Fruit fly (Drosophila melanogaster) whole organism, wandering third instar larva: ENCODE measurements around the gene Serinc.
A peak's percentile ranks its signal among the peaks of the same experiment; 100 is the strongest.

ENCODE experiments used
- Abd-B ChIP-seq: fragments of >200 bp; optimal IDR thresholded peaks from 2 replicates; lab custom pipeline; 2017; ENCODE audit warnings: missing biosample characterization, missing genetic modification characterization
- CG32264 ChIP-seq: fragments of 200-800 bp; sonication (Bioruptor generic); optimal IDR thresholded peaks from 2 replicates; lab custom pipeline; 2016; ENCODE audit warnings: missing biosample characterization, missing genetic modification characterization
- CrebA ChIP-seq: fragments of 200-800 bp; sonication (Bioruptor generic); optimal IDR thresholded peaks from 2 replicates; lab custom pipeline; 2016; ENCODE audit warnings: missing biosample characterization, mild to moderate bottlenecking, missing genetic modification characterization, borderline replicate concordance
- Dfd ChIP-seq: fragments of >200 bp; optimal IDR thresholded peaks from 2 replicates; lab custom pipeline; 2017; ENCODE audit warnings: missing biosample characterization, missing genetic modification characterization
- Dif ChIP-seq: fragments of 200-275, 200-300 bp; sonication (Bioruptor generic); optimal IDR thresholded peaks from 2 replicates; lab custom pipeline; 2018; ENCODE audit warnings: missing biosample characterization, missing genetic modification characterization; ENCODE audit not compliant: partially characterized antibody
- GATAd ChIP-seq: sonication (Bioruptor generic); optimal IDR thresholded peaks from 2 replicates; lab custom pipeline; 2016; ENCODE audit warnings: missing biosample characterization, missing genetic modification characterization
- HLH106 ChIP-seq: fragments of 200-800 bp; optimal IDR thresholded peaks from 3 replicates; lab custom pipeline; 2019; ENCODE audit warnings: missing biosample characterization, mild to moderate bottlenecking, missing genetic modification characterization, moderate library complexity
- Hnf4 ChIP-seq: fragments of 200-800 bp; sonication (Bioruptor generic); optimal IDR thresholded peaks from 2 replicates; lab custom pipeline; 2016; ENCODE audit warnings: missing biosample characterization, mild to moderate bottlenecking, missing genetic modification characterization
- Hr83 ChIP-seq: fragments of 200-300 bp; sonication (Bioruptor generic); optimal IDR thresholded peaks from 2 replicates; lab custom pipeline; 2016; ENCODE audit warnings: missing biosample characterization, mild to moderate bottlenecking, missing genetic modification characterization, moderate library complexity; ENCODE audit not compliant: poor library complexity, severe bottlenecking
- Jra ChIP-seq: sonication (Bioruptor generic); optimal IDR thresholded peaks from 2 replicates; lab custom pipeline; 2016; ENCODE audit warnings: missing biosample characterization, missing genetic modification characterization
- Mio ChIP-seq: sonication (Bioruptor generic); optimal IDR thresholded peaks from 2 replicates; lab custom pipeline; 2016; ENCODE audit warnings: missing biosample characterization, missing genetic modification characterization
- Myc ChIP-seq: fragments of >200 bp; optimal IDR thresholded peaks from 2 replicates; lab custom pipeline; 2017
- N ChIP-seq: fragments of >200 bp; optimal IDR thresholded peaks from 2 replicates; lab custom pipeline; 2018; ENCODE audit warnings: missing biosample characterization, missing external identifiers, missing genetic modification characterization
- OdsH ChIP-seq: fragments of 200-800 bp; sonication (Bioruptor generic); optimal IDR thresholded peaks from 2 replicates; lab custom pipeline; 2016; ENCODE audit warnings: missing biosample characterization, mild to moderate bottlenecking, missing genetic modification characterization
- Rel ChIP-seq, 2 experiments: fragments of 200-800 bp; sonication (Bioruptor generic) in 1 of 2; optimal IDR thresholded peaks; 2 replicates in 1 of 2; 3 replicates in 1 of 2; lab custom pipeline; 2016 to 2019; ENCODE audit warnings: mild to moderate bottlenecking in 2 of 2, missing biosample characterization in 2 of 2, missing genetic modification characterization in 2 of 2, moderate library complexity in 1 of 2
- Sp1 ChIP-seq: fragments of 200-800 bp; sonication (Bioruptor generic); optimal IDR thresholded peaks from 3 replicates; lab custom pipeline; 2019; ENCODE audit warnings: missing biosample characterization, mild to moderate bottlenecking, missing genetic modification characterization, moderate library complexity
- dl ChIP-seq, 2 experiments: fragments of 175-275, 200-275 bp in 1 of 2; fragments of 200-275 bp in 1 of 2; sonication (Bioruptor generic); optimal IDR thresholded peaks; lab custom pipeline; 2018; ENCODE audit warnings: mild to moderate bottlenecking in 2 of 2, missing biosample characterization in 2 of 2, missing genetic modification characterization in 2 of 2, moderate library complexity in 2 of 2; ENCODE audit not compliant: partially characterized antibody in 2 of 2, insufficient read depth in 1 of 2
- dmrt93B ChIP-seq: fragments of 200-800 bp; sonication (Bioruptor generic); optimal IDR thresholded peaks from 2 replicates; lab custom pipeline; 2018; ENCODE audit warnings: missing biosample characterization, mild to moderate bottlenecking, missing genetic modification characterization
- dsf ChIP-seq: sonication (Bioruptor generic); optimal IDR thresholded peaks from 2 replicates; lab custom pipeline; 2016; ENCODE audit warnings: missing biosample characterization, missing genetic modification characterization, borderline replicate concordance
- ey ChIP-seq: fragments of 200-800 bp; sonication (Bioruptor generic); optimal IDR thresholded peaks from 2 replicates; lab custom pipeline; 2016; ENCODE audit warnings: missing biosample characterization, missing genetic modification characterization
- foxo ChIP-seq, 2 experiments: fragments of 200-800 bp; sonication (Bioruptor generic); optimal IDR thresholded peaks; 2 replicates in 1 of 2; 3 replicates in 1 of 2; lab custom pipeline; 2016 to 2017; ENCODE audit warnings: missing biosample characterization in 2 of 2, missing genetic modification characterization in 2 of 2
- h ChIP-seq: fragments of 200-800 bp; sonication (Bioruptor generic); optimal IDR thresholded peaks from 3 replicates; lab custom pipeline; 2016; ENCODE audit warnings: missing biosample characterization, mild to moderate bottlenecking, missing genetic modification characterization
- jim ChIP-seq: fragments of 175-275, 200-325 bp; sonication (Bioruptor generic); optimal IDR thresholded peaks from 2 replicates; lab custom pipeline; 2016; ENCODE audit warnings: missing biosample characterization, mild to moderate bottlenecking, missing genetic modification characterization
- lola ChIP-seq: fragments of >200 bp; optimal IDR thresholded peaks from 2 replicates; lab custom pipeline; 2017; ENCODE audit warnings: missing biosample characterization, missing genetic modification characterization
- psq ChIP-seq: fragments of 200-800 bp; sonication (Bioruptor generic); optimal IDR thresholded peaks from 3 replicates; lab custom pipeline; 2017; ENCODE audit warnings: missing biosample characterization, mild to moderate bottlenecking, missing genetic modification characterization, moderate library complexity
- rgr ChIP-seq: fragments of 200-800 bp; sonication (Bioruptor generic); optimal IDR thresholded peaks from 3 replicates; lab custom pipeline; 2016; ENCODE audit warnings: missing biosample characterization, mild to moderate bottlenecking, missing genetic modification characterization
- sage ChIP-seq: fragments of 200-800 bp; sonication (Bioruptor generic); optimal IDR thresholded peaks from 2 replicates; lab custom pipeline; 2016; ENCODE audit warnings: missing biosample characterization, mild to moderate bottlenecking, missing genetic modification characterization
- woc ChIP-seq: sonication (Bioruptor generic); optimal IDR thresholded peaks from 2 replicates; lab custom pipeline; 2016; ENCODE audit warnings: missing biosample characterization, mild to moderate bottlenecking, missing genetic modification characterization

Gene Serinc

DNA sequence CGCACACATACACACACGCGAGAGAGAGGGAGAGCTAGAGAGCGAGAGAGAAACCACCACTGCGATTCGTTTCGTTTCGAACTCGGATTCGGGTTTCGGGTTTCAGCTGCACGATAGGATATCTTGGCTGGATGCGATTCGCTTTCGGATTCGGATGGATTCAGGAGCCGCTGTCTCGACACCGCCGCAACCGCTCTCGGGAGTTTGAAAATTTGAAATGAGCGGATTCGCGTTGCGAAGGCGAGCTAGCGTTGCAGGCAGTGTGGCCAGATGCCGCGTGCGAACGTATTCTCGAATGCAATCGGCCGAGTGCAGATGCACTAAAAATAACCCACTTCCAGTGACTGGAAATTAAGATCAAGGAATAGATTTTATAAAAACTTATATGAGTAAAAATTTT is 956 bp upstream of the Serinc start, which contains the start of gene fax (continued):
- TF ChIP-seq Sp1 (GFP tag; lab: Kevin White, UChicago) (peak; percentile 73), jim (GFP tag; lab: Kevin White, UChicago) (no peak)
- TF ChIP-seq, all 38 proteins: peak for 16

DNA sequence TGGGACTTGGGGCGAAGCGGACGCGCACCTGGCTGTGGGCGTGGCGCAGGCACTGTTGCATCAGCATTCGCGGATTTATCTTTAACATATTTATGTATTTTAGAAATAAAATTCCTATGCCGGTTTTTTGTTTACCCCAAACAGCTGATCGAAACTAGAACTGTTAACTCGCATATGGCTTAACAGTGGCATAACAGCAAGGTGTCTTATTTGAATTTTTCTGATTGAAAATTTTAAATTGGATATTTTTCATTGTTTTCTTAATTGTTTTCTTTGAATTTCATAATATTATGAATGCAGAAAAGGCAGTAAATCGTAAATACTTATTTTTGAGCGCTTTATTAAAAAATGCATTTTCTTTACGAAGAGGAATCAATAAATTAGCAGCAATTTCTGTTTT is 4.5 kb downstream of the Serinc start, which contains the start of gene GluRS-m:
TSS of gene GluRS-m (minus strand) at position 154 of the 400 bp plus-strand sequence.
- TF ChIP-seq h (GFP tag; lab: Kevin White, UChicago) = no peak
- no peak for TF ChIP-seq GATAd (GFP tag; lab: Kevin White, UChicago)
- no peak for TF ChIP-seq Mio (GFP tag; lab: Kevin White, UChicago)
- TF ChIP-seq N (GFP tag; lab: Kevin White, UChicago) = no peak
- no peak for TF ChIP-seq sage (GFP tag; lab: Kevin White, UChicago)
- no peak for TF ChIP-seq Jra (GFP tag; lab: Kevin White, UChicago)

DNA sequence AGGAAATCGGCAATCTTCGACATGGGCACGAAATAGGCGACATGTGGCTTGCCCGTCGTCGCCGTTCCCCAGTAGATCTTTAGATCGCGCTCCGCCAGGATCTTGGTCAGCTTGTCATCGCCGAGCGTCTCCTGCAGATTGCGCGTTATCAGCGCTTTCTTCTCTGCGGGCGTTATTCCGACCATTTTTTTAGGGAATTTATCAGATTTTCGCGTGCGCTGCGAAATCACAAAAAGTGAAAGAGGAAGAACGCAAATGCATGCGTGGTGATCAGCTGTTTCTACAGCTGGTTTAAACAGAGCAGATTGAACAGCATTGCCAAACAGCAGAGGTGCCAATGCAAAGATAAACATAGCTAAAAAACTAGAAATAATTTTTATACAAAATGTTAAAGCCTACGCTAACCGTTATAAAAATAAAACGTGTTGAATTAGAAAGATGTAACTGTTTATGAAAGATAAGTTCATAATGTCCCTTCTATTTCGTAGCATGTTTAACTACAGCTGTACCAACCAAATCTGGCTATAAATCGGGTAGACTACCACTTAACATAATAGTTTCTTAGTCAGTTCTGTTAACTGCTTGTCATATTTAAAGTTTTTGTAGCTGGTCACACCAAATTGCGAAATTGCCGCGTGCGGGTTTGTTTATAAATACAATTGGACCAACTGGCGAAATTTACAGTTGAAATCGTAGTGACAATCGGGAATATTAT is 6.7 kb downstream of the Serinc start, which contains the start of the genes TyrRS and CG33158:
TSS of gene TyrRS (minus strand) at position 244 of the 715 bp plus-strand sequence.
TSS of gene CG33158 (plus strand) at position 539 of the 715 bp plus-strand sequence.
- TF ChIP-seq Myc = peak; percentile 94
- no peak for TF ChIP-seq dmrt93B
- TF ChIP-seq, all 38 proteins: peak for 1

DNA sequence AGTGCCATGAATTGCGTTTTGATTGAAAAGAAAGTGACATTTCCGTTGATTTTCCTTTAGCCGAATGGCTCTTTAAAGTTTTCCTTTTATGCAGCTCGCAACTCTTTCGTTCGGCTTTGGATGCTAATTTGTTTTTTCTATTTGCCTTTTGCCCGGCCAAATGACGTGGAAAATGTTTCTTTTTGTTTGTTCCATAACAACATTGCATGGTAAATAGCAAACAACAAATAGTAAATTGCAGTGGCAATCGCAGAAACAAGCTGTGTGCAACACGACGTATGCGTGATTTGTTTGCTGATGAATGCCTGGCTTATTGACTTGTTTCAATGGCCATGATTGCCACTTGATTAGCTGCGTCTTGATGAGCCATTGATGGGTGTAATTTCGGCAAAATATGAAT is 16.9 kb downstream of the Serinc start:
- no peak for TF ChIP-seq jim (GFP tag; lab: Kevin White, UChicago)
- TF ChIP-seq CG32264 (GFP tag; lab: Kevin White, UChicago) = no peak
- TF ChIP-seq dmrt93B = no peak
- no peak for TF ChIP-seq ey
- TF ChIP-seq Dif (GFP tag; lab: Kevin White, UChicago) = no peak
- no peak for TF ChIP-seq Sp1 (GFP tag; lab: Kevin White, UChicago)
- no peak for TF ChIP-seq dl (GFP tag; optimal IDR thresholded peaks at IDR 0.05; lab: Kevin White, UChicago; ENCODE audit: insufficient read depth in 1 of 2, partially characterized antibody in 2 of 2)
- TF ChIP-seq psq (GFP tag; lab: Kevin White, UChicago) = no peak
- TF ChIP-seq lola = no peak
- TF ChIP-seq Rel (GFP tag; optimal IDR thresholded peaks at IDR 0.05; lab: Kevin White, UChicago) = no peak
- no peak for TF ChIP-seq Rel (tag; optimal IDR thresholded peaks at IDR 0.05; lab: Kevin White, UChicago)
- no peak for TF ChIP-seq sage (GFP tag; lab: Kevin White, UChicago)
- TF ChIP-seq Dfd (GFP tag; lab: Kevin White, UChicago) = no peak
- TF ChIP-seq h (GFP tag; lab: Kevin White, UChicago) = no peak
- no peak for TF ChIP-seq Hr83 (GFP tag; lab: Kevin White, UChicago)
- TF ChIP-seq OdsH (GFP tag; lab: Kevin White, UChicago) = no peak
- no peak for TF ChIP-seq HLH106
- TF ChIP-seq foxo (GFP tag; optimal IDR thresholded peaks at IDR 0.05; lab: Kevin White, UChicago) = no peak

DNA sequence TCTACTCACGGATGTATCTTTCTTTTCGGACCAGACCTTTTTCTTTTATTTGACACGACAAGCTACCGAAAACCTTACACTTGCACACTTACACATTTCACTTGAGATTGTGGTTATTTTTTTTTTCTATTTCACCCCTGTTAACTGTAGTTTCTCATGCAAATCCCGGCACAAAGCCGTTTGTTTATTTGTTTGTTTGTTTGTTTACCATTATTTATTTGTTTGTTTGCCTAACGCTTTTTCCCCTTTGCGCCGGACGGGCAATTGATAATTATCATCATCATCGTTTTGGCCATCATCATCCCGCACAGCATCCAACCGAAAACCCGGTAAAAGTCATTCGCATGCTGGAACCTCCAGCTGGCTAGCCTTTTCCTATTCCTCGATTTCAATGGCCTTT is 18.5 kb downstream of the Serinc start:
- TF ChIP-seq dsf (GFP tag; lab: Kevin White, UChicago) (no peak), HLH106 (no peak), woc (GFP tag; lab: Kevin White, UChicago) (no peak), GATAd (GFP tag; lab: Kevin White, UChicago) (no peak), Sp1 (GFP tag; lab: Kevin White, UChicago) (no peak), CrebA (GFP tag; lab: Kevin White, UChicago) (no peak), CG32264 (GFP tag; lab: Kevin White, UChicago) (no peak), Mio (GFP tag; lab: Kevin White, UChicago) (no peak)
- TF ChIP-seq, all 38 proteins: peak for 0

DNA sequence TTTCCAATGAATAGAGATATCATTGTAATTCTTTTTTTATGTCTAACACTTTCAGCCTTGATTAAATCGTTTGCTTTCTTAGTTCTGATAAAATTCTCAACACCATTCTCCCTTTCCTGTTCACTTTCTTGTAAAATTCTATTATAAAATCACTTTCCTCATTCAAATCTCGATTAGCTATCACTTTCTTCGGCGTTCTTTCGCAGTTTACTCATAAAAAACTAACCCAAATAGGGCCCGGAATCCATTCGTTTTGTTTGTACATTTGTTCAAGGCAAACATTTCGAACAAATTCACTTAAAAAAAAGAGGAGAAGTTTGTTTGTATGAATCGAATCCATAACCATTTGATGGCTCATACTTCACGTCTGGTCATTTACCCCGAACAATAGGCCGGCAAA is 21.0 kb downstream of the Serinc start:
- TF ChIP-seq N (GFP tag; lab: Kevin White, UChicago) (no peak), sage (GFP tag; lab: Kevin White, UChicago) (no peak), Hr83 (GFP tag; lab: Kevin White, UChicago) (no peak), Abd-B (GFP tag; lab: Kevin White, UChicago) (no peak), psq (GFP tag; lab: Kevin White, UChicago) (no peak), rgr (GFP tag; lab: Kevin White, UChicago) (no peak), GATAd (GFP tag; lab: Kevin White, UChicago) (no peak), h (GFP tag; lab: Kevin White, UChicago) (no peak), dmrt93B (no peak), Hnf4 (GFP tag; lab: Kevin White, UChicago) (no peak), Jra (GFP tag; lab: Kevin White, UChicago) (no peak)
